Fruit fly (Drosophila melanogaster): ENCODE data around the gene AP-2sigma.

Gene AP-2sigma

dm6 chr3R:21246492-21247061 is 23.3 kb downstream of the AP-2sigma start, which contains the start of gene ETHR (continued):
- TF ChIP-seq CG14014 (GFP tag; IDR thresholded peaks at IDR 0.05) (peak; percentile 58; the same call in 1 of the 2 replicates), MESR4 (GFP tag; optimal IDR thresholded peaks at IDR 0.05) (no peak), CG16815 (GFP tag; optimal IDR thresholded peaks at IDR 0.05) (no peak), bcd (GFP tag; optimal IDR thresholded peaks at IDR 0.05) (peak; percentile 39), so (GFP tag; IDR thresholded peaks at IDR 0.05) (peak; percentile 77; the same call in 2 of the 3 replicates), her (GFP tag; optimal IDR thresholded peaks at IDR 0.05) (peak; percentile 35), Abd-B (GFP tag; optimal IDR thresholded peaks at IDR 0.05) (no peak), CG15011 (GFP tag; optimal IDR thresholded peaks at IDR 0.05) (peak; percentile 46), CG9817 (tag; optimal IDR thresholded peaks at IDR 0.05) (peak; percentile 3), CG12219 (GFP tag; optimal IDR thresholded peaks at IDR 0.05) (peak; percentile 29), z (GFP tag; IDR thresholded peaks at IDR 0.05) (0 out of 3 replicates have a peak, but pooled peaks have one; percentile 17), CG11093 (GFP tag; IDR thresholded peaks at IDR 0.05) (no peak), fd3F (GFP tag; optimal IDR thresholded peaks at IDR 0.05) (peak; percentile 35), wdn (GFP tag; IDR thresholded peaks at IDR 0.05) (peak; percentile 14; the same call in 1 of the 2 replicates), sens-2 (GFP tag; IDR thresholded peaks at IDR 0.05) (peak; percentile 34; the same call in 1 of the 2 replicates), dpn (GFP tag; optimal IDR thresholded peaks at IDR 0.05) (peak; percentile 30 to 44), CG18764 (GFP tag; optimal IDR thresholded peaks at IDR 0.05) (peak; percentile 5), caup (GFP tag; optimal IDR thresholded peaks at IDR 0.05; ENCODE audit: severe bottlenecking) (peak; percentile 22), tx (GFP tag; optimal IDR thresholded peaks at IDR 0.05) (no peak), croc (GFP tag; conservative IDR thresholded peaks at IDR 0.05) (no peak), tin (GFP tag; optimal IDR thresholded peaks at IDR 0.05) (no peak), HLH4C (GFP tag; IDR thresholded peaks at IDR 0.05; ENCODE audit: partially characterized antibody) (no peak; the same call in 2 of the 3 replicates), CG8388 (GFP tag; optimal IDR thresholded peaks at IDR 0.05) (no peak), Xrp1 (GFP tag; IDR thresholded peaks at IDR 0.05) (peak; percentile 40), Mrtf (GFP tag; IDR thresholded peaks at IDR 0.05) (no peak), exex (tag; optimal IDR thresholded peaks at IDR 0.05) (peak; percentile 80), Optix (GFP tag; IDR thresholded peaks at IDR 0.05) (no peak), CG3281 (GFP tag; optimal IDR thresholded peaks at IDR 0.05) (peak; percentile 60), Antp (GFP tag; optimal IDR thresholded peaks at IDR 0.05) (no peak), tgo (GFP tag; IDR thresholded peaks at IDR 0.05) (peak; percentile 44; the same call in 1 of the 3 replicates), pho (GFP tag; optimal IDR thresholded peaks at IDR 0.05) (peak; percentile 1), Meics (GFP tag; optimal IDR thresholded peaks at IDR 0.05) (peak; percentile 68), CG2120 (GFP tag; optimal IDR thresholded peaks at IDR 0.05) (peak; percentile 72), Med (GFP tag) (peak; percentile 87), CG12769 (tag; optimal IDR thresholded peaks at IDR 0.05) (peak; percentile 91), Six4 (GFP tag; optimal IDR thresholded peaks at IDR 0.05) (no peak), nerfin-2 (GFP tag; IDR thresholded peaks at IDR 0.05; ENCODE audit: partially characterized antibody) (no peak), CG18476 (GFP tag; optimal IDR thresholded peaks at IDR 0.05) (no peak), ase (GFP tag; IDR thresholded peaks at IDR 0.05) (peak; percentile 20; the same call in 1 of the 3 replicates), CG6254 (GFP tag; optimal IDR thresholded peaks at IDR 0.05) (peak; percentile 71), dm (GFP tag; optimal IDR thresholded peaks at IDR 0.05) (no peak), nau (GFP tag; optimal IDR thresholded peaks at IDR 0.05) (peak; percentile 4), CG13287 (GFP tag; IDR thresholded peaks at IDR 0.05; ENCODE audit: partially characterized antibody) (peak; percentile 45; the same call in 1 of the 2 replicates), ac (GFP tag; optimal IDR thresholded peaks at IDR 0.05) (no peak), gfzf (GFP tag; optimal IDR thresholded peaks at IDR 0.05) (no peak), vnd (GFP tag; IDR thresholded peaks at IDR 0.05; ENCODE audit: partially characterized antibody) (peak; percentile 53; the same call in 2 of the 3 replicates), CG6683 (GFP tag; optimal IDR thresholded peaks at IDR 0.05) (peak; percentile 27), Rfx (GFP tag; IDR thresholded peaks at IDR 0.05) (peak; percentile 69), Hr3 (GFP tag; optimal IDR thresholded peaks at IDR 0.05) (no peak)
